Worm (Caenorhabditis elegans) whole organism, L4/young adult: Measurements from ENCODE around the gene W01D2.6.

ENCODE experiments used
- W03F9.2 ChIP-seq: fragments of 150-350 bp; optimal IDR thresholded peaks from 2 replicates; lab custom pipeline; 2014; ENCODE audit warnings: missing biosample characterization, missing genetic modification characterization
- dao-5 ChIP-seq: sonication (generic microtip); optimal IDR thresholded peaks from 2 replicates; lab custom pipeline; 2016; ENCODE audit warnings: missing genotype, missing genetic modification characterization, moderate library complexity, missing compliant biosample characterization
- him-1 ChIP-seq: sonication (generic microtip); optimal IDR thresholded peaks from 2 replicates; lab custom pipeline; 2016; ENCODE audit warnings: missing genotype, missing genetic modification reagents, missing genetic modification characterization, missing compliant biosample characterization

Gene W01D2.6

ce11 chrII:14825413-14825812 is 16.6 kb downstream of the W01D2.6 start:
- no peak for TF ChIP-seq him-1 (tag; lab: Kevin White, UChicago)
- TF ChIP-seq W03F9.2 (tag; lab: Kevin White, UChicago) = no peak
- TF ChIP-seq dao-5 = no peak

ce11 chrII:14832055-14832454 is 23.3 kb downstream of the W01D2.6 start:
- TF ChIP-seq dao-5 (no peak), W03F9.2 (tag; lab: Kevin White, UChicago) (no peak), him-1 (tag; lab: Kevin White, UChicago) (no peak)

ce11 chrII:14838596-14839215 is 29.9 kb downstream of the W01D2.6 start:
- TF ChIP-seq dao-5 (no peak), W03F9.2 (tag; lab: Kevin White, UChicago) (no peak), him-1 (tag; lab: Kevin White, UChicago) (no peak)

- TF ChIP-seq W03F9.2 (tag; lab: Kevin White, UChicago) (no peak), dao-5 (no peak), him-1 (tag; lab: Kevin White, UChicago) (no peak)
Observed at ce11 chrII:14841253-14841652, 32.5 kb downstream of the W01D2.6 start.

- TF ChIP-seq him-1 (tag; lab: Kevin White, UChicago) (no peak), dao-5 (no peak), W03F9.2 (tag; lab: Kevin White, UChicago) (no peak)
Observed at ce11 chrII:14843016-14843415, 34.2 kb downstream of the W01D2.6 start, which contains the start of gene cdh-7. Gene cdh-7, plus strand, starts transcription at chrII:14843229.

- TF ChIP-seq dao-5 (no peak), him-1 (tag; lab: Kevin White, UChicago) (no peak), W03F9.2 (tag; lab: Kevin White, UChicago) (no peak)
Observed at ce11 chrII:14844253-14844652, 35.5 kb downstream of the W01D2.6 start.

ce11 chrII:14849897-14850296 is 41.1 kb downstream of the W01D2.6 start:
- TF ChIP-seq W03F9.2 (tag; lab: Kevin White, UChicago) (no peak), him-1 (tag; lab: Kevin White, UChicago) (no peak), dao-5 (no peak)

- TF ChIP-seq him-1 (tag; lab: Kevin White, UChicago) (no peak), W03F9.2 (tag; lab: Kevin White, UChicago) (no peak), dao-5 (no peak)
Observed at ce11 chrII:14851483-14851882, 42.7 kb downstream of the W01D2.6 start, which contains the start of gene R05H10.1. Gene R05H10.1, plus strand, starts transcription at chrII:14851816.

ce11 chrII:14855229-14855628 is 46.4 kb downstream of the W01D2.6 start, which contains the start of gene R05H10.7:
Gene R05H10.7, plus strand, starts transcription at chrII:14855529.
- TF ChIP-seq W03F9.2 (tag; lab: Kevin White, UChicago) (no peak), him-1 (tag; lab: Kevin White, UChicago) (no peak), dao-5 (no peak)

- TF ChIP-seq dao-5 (no peak), him-1 (tag; lab: Kevin White, UChicago) (no peak), W03F9.2 (tag; lab: Kevin White, UChicago) (peak; percentile 33)
Observed at ce11 chrII:14856922-14857321, 48.1 kb downstream of the W01D2.6 start, which contains the start of gene rbm-28. Gene rbm-28, plus strand, starts transcription at chrII:14857259.
